Worm (Caenorhabditis elegans) whole organism, L1 larva: ENCODE data around the gene C49A9.5.

Source experiments
- C34B4.2 ChIP-seq: sonication (generic microtip); optimal IDR thresholded peaks from 2 replicates; lab custom pipeline; 2017; ENCODE audit warnings: mild to moderate bottlenecking, missing genetic modification characterization, missing compliant biosample characterization
- elt-2 ChIP-seq: sonication (generic microtip); optimal IDR thresholded peaks from 2 replicates; lab custom pipeline; 2016; ENCODE audit warnings: missing genetic modification characterization, mild to moderate bottlenecking, inconsistent platforms, missing compliant biosample characterization, missing genetic modification reagents
- fos-1 ChIP-seq: fragments of 150-350 bp; optimal IDR thresholded peaks from 2 replicates; lab custom pipeline; 2014; ENCODE audit warnings: missing biosample characterization, missing genetic modification characterization
- nhr-77 ChIP-seq: fragments of 150-350 bp; optimal IDR thresholded peaks from 2 replicates; lab custom pipeline; 2014; ENCODE audit warnings: missing biosample characterization, missing genetic modification characterization
- snpc-4 ChIP-seq: fragments of 150-350 bp; optimal IDR thresholded peaks from 2 replicates; lab custom pipeline; 2014; ENCODE audit warnings: missing biosample characterization, missing genetic modification characterization
- unc-62 ChIP-seq: fragments of 150-350 bp; optimal IDR thresholded peaks from 2 replicates; lab custom pipeline; 2014; ENCODE audit warnings: missing biosample characterization, missing genetic modification reagents, missing genetic modification characterization
- xbp-1 ChIP-seq: sonication (generic microtip); optimal IDR thresholded peaks from 2 replicates; lab custom pipeline; 2016; ENCODE audit warnings: missing genetic modification characterization, missing compliant biosample characterization

- no peak for TF ChIP-seq elt-2
- no peak for TF ChIP-seq snpc-4 (tag; lab: Kevin White, UChicago)
- TF ChIP-seq C34B4.2: no peak
- TF ChIP-seq unc-62 (GFP tag; lab: Kevin White, UChicago): no peak
- TF ChIP-seq xbp-1 (tag; lab: Kevin White, UChicago): no peak
- TF ChIP-seq nhr-77 (tag; lab: Kevin White, UChicago): no peak
- no peak for TF ChIP-seq fos-1 (tag; lab: Kevin White, UChicago)
Measured at ce11 chrIV:6230560-6231073, 17.1 kb downstream of the C49A9.5 start, which contains the start of gene F58F9.4.
